Fruit fly (Drosophila melanogaster): ENCODE measurements around the gene CG5290.
A peak's percentile ranks its signal among the peaks of the same experiment; 100 is the strongest.

The CG5290 gene

DNA sequence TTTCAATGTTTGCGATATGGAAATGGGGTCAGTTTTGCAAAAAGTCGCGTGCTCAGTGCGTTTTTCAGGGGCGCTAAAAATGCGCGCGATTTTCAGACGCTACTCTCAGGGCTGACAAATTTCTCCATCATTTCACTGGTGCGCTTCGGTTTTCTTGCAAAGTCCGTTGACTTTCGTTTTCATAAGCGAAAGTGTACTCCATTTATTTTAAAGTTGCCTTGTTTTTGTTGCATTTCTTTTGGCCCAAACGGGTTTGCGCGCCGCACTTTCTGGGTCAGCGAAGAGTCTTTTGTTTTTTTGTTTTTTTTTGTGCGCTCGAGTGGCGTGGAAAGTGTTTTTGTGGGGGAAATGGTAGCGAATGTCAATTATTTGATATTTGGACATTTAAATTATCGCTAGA lies 27.3 kb upstream of the CG5290 start:
- no peak for TF ChIP-seq OdsH (GFP tag; optimal IDR thresholded peaks at IDR 0.05)
- TF ChIP-seq Mio (GFP tag; optimal IDR thresholded peaks at IDR 0.05): no peak
- TF ChIP-seq dmrt93B (GFP tag; optimal IDR thresholded peaks at IDR 0.05): no peak

DNA sequence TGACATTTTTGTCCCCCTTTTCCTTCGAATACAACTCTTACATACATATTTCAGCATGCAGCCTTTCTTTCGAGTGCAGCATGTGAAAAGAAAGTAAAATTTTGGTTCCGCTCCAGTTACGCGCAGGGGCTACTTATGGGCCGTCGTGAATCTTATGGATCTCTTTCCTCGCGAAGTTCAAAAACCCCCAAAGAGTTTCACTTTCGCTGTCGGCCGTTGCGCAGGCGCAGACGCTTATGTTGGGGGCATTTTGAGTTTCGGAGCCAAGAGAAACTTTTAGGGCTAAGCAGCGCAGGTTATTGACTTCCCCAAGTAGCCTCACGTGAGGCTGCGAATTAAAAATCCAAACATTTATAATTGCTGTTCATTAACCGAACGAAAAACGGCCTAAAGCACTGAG lies 26.3 kb upstream of the CG5290 start:
- TF ChIP-seq woc (GFP tag; optimal IDR thresholded peaks at IDR 0.05) (no peak), brk (GFP tag; optimal IDR thresholded peaks at IDR 0.05) (no peak), h (GFP tag; optimal IDR thresholded peaks at IDR 0.05) (no peak), psq (GFP tag; optimal IDR thresholded peaks at IDR 0.05) (no peak), usp (GFP tag; optimal IDR thresholded peaks at IDR 0.05) (no peak), ey (GFP tag; optimal IDR thresholded peaks at IDR 0.05) (no peak), GATAd (GFP tag; optimal IDR thresholded peaks at IDR 0.05) (no peak), CG9705 (GFP tag; optimal IDR thresholded peaks at IDR 0.05) (no peak), Myc (optimal IDR thresholded peaks at IDR 0.05) (no peak), Dfd (GFP tag; optimal IDR thresholded peaks at IDR 0.05) (no peak), pan (optimal IDR thresholded peaks at IDR 0.05) (no peak), jim (GFP tag; optimal IDR thresholded peaks at IDR 0.05) (no peak), CG32264 (GFP tag; optimal IDR thresholded peaks at IDR 0.05) (no peak), Jra (GFP tag; optimal IDR thresholded peaks at IDR 0.05) (no peak), Hr83 (GFP tag; optimal IDR thresholded peaks at IDR 0.05; ENCODE audit: poor library complexity, severe bottlenecking) (no peak), tai (GFP tag; optimal IDR thresholded peaks at IDR 0.05) (no peak), N (GFP tag; optimal IDR thresholded peaks at IDR 0.05) (no peak), Sp1 (GFP tag; optimal IDR thresholded peaks at IDR 0.05) (no peak), fru (GFP tag; optimal IDR thresholded peaks at IDR 0.05) (no peak), sage (GFP tag; optimal IDR thresholded peaks at IDR 0.05) (no peak)

DNA sequence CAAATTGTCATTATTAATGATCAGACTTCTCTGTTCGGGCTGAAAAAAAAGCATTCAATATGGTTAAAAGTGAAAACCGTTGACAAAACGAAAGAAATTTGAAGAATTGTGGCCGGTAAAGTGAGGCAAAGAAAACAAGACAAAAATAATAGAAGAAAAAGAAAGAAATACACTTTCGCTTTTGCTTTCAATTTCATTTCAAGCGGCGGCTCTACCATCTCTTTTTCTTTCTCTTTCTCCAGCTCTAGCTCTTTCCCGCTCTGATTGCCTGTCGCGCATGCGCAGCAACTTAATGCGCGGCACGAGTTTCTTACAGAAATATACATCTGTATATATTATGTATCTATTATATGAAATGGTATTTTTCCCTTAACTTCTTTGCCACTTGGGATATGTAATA lies 24.9 kb upstream of the CG5290 start:
- TF ChIP-seq Hr83 (GFP tag; optimal IDR thresholded peaks at IDR 0.05; ENCODE audit: poor library complexity, severe bottlenecking) (no peak), fru (GFP tag; optimal IDR thresholded peaks at IDR 0.05) (no peak), Dfd (GFP tag; optimal IDR thresholded peaks at IDR 0.05) (no peak), OdsH (GFP tag; optimal IDR thresholded peaks at IDR 0.05) (no peak), foxo (GFP tag; optimal IDR thresholded peaks at IDR 0.05) (no peak)

DNA sequence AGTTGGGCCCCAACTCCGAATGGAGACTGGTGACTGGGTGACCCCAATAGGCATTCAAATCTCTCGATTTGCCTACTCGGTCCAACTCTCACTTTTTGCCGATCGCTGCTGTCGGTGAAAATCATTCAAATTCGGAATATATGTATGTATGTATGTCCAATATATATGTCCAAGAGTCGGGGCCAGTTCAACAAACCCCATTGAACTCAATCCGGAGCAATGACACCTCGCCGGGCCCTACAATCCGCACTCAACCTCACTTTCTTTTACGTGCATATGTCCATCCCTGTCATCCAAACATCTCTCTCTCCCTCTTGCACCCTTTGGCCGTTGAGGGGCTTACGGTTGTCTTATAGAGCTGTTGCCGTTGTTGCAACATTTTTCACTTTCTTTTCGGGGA lies 22.7 kb upstream of the CG5290 start:
- no peak for TF ChIP-seq CG9705 (GFP tag; optimal IDR thresholded peaks at IDR 0.05)
- no peak for TF ChIP-seq CG32264 (GFP tag; optimal IDR thresholded peaks at IDR 0.05)
- TF ChIP-seq N (GFP tag; optimal IDR thresholded peaks at IDR 0.05): no peak
- TF ChIP-seq dmrt93B (GFP tag; optimal IDR thresholded peaks at IDR 0.05): no peak
- TF ChIP-seq Dfd (GFP tag; optimal IDR thresholded peaks at IDR 0.05): no peak
- TF ChIP-seq h (GFP tag; optimal IDR thresholded peaks at IDR 0.05): no peak
- no peak for TF ChIP-seq Hr83 (GFP tag; optimal IDR thresholded peaks at IDR 0.05; ENCODE audit: poor library complexity, severe bottlenecking)
- TF ChIP-seq jim (GFP tag; optimal IDR thresholded peaks at IDR 0.05): no peak
- TF ChIP-seq Vsx2 (GFP tag; optimal IDR thresholded peaks at IDR 0.05; ENCODE audit: partially characterized antibody): no peak
- TF ChIP-seq dl (GFP tag; optimal IDR thresholded peaks at IDR 0.05; ENCODE audit: insufficient read depth in 1 of 2, partially characterized antibody in 2 of 2): no peak

DNA sequence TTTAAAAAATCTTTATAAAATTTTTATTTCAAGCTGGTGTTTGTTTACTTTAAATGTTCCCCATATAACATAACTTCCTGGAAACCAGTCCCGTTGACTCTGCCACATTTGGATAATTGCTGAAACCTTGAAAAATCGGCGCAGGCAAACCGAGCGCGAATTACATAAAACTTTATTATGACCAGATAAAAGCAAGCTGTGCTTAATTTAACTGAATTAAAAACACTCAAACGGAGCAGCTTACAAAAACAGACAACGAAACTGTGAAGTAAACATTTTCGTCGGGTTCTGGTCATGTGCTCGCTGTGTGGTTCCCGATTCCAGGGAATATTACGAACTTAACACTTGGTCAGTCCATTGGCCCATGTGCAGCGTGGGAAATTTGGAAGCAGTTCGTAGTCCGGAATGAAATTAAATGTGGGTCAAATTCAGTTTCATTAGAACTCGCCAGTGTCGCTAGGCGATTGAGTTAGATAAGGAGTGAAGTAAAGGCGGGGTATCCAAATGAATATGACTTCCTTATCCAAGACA lies 21.5 kb upstream of the CG5290 start:
- TF ChIP-seq Rel (GFP tag; optimal IDR thresholded peaks at IDR 0.05) (no peak), Rel (tag; optimal IDR thresholded peaks at IDR 0.05) (peak; percentile 51), Dfd (GFP tag; optimal IDR thresholded peaks at IDR 0.05) (no peak), psq (GFP tag; optimal IDR thresholded peaks at IDR 0.05) (no peak), lola (GFP tag; optimal IDR thresholded peaks at IDR 0.05) (no peak), HLH106 (tag; optimal IDR thresholded peaks at IDR 0.05) (no peak)

DNA sequence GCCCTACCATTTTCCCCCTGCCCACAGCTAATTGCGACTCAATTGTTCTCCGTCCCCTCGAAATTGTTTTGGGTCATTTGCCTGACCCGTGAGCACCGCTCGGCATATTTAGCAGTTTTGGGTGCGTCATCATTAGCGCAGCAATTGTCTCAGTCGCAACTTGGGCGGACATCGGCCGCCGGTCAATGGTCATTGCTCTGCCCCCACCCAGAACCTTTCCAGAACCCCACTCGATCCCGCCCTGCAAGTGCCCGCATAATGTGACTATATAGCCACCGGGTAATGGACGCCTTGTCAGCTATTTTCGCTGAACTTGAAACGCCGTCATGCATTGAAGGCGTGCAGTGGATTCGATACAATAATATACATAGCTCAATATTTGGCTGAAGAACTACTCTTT lies 20.7 kb upstream of the CG5290 start:
- TF ChIP-seq ey (GFP tag; optimal IDR thresholded peaks at IDR 0.05) (no peak), N (GFP tag; optimal IDR thresholded peaks at IDR 0.05) (no peak), GATAd (GFP tag; optimal IDR thresholded peaks at IDR 0.05) (no peak), Rel (GFP tag; optimal IDR thresholded peaks at IDR 0.05) (no peak), Rel (tag; optimal IDR thresholded peaks at IDR 0.05) (no peak), Sp1 (GFP tag; optimal IDR thresholded peaks at IDR 0.05) (no peak), br (GFP tag; optimal IDR thresholded peaks at IDR 0.05) (no peak), sv (GFP tag; optimal IDR thresholded peaks at IDR 0.05) (no peak), Hr78 (GFP tag; optimal IDR thresholded peaks at IDR 0.05) (no peak), Hr83 (GFP tag; optimal IDR thresholded peaks at IDR 0.05; ENCODE audit: poor library complexity, severe bottlenecking) (no peak), tai (GFP tag; optimal IDR thresholded peaks at IDR 0.05) (no peak), Hnf4 (GFP tag; optimal IDR thresholded peaks at IDR 0.05) (no peak)
